Fruit fly (Drosophila melanogaster): ENCODE data around the gene nuf.

The nuf gene

dm6 chr3L:14202318-14202717 is 11.6 kb downstream of the nuf start:
- TF ChIP-seq EcR (GFP tag; optimal IDR thresholded peaks at IDR 0.05) (peak; percentile 78), CG15710 (tag; optimal IDR thresholded peaks at IDR 0.05) (no peak), CG13204 (GFP tag; optimal IDR thresholded peaks at IDR 0.05) (no peak), Ets98B (GFP tag; IDR thresholded peaks at IDR 0.05) (no peak), fd96Ca (GFP tag; IDR thresholded peaks at IDR 0.05) (no peak), D1 (tag; optimal IDR thresholded peaks at IDR 0.05) (no peak)

dm6 chr3L:14203023-14203422 is 12.4 kb downstream of the nuf start, which contains the start of gene saturn:
saturn (plus strand) TSS chr3L:14203323.
- TF ChIP-seq CG4496 (GFP tag; IDR thresholded peaks at IDR 0.05) = no peak
- no peak for TF ChIP-seq Pif1B (GFP tag; optimal IDR thresholded peaks at IDR 0.05)
- TF ChIP-seq rn (GFP tag; IDR thresholded peaks at IDR 0.05) = no peak
- no peak for TF ChIP-seq CG10348 (GFP tag; IDR thresholded peaks at IDR 0.05)
- TF ChIP-seq CG8159 (tag; optimal IDR thresholded peaks at IDR 0.05) = no peak
- TF ChIP-seq CG12605 (GFP tag; IDR thresholded peaks at IDR 0.05) = no peak
- no peak for TF ChIP-seq Snoo (tag; optimal IDR thresholded peaks at IDR 0.05)
- TF ChIP-seq Ets98B (GFP tag; IDR thresholded peaks at IDR 0.05) = no peak
- no peak for TF ChIP-seq gl (tag; optimal IDR thresholded peaks at IDR 0.05)
- no peak for TF ChIP-seq D1 (tag; optimal IDR thresholded peaks at IDR 0.05)
- TF ChIP-seq Pif1A (GFP tag; optimal IDR thresholded peaks at IDR 0.05) = no peak
- no peak for TF ChIP-seq CG9948 (tag; optimal IDR thresholded peaks at IDR 0.05)
- TF ChIP-seq CG32121 (GFP tag; IDR thresholded peaks at IDR 0.05) = no peak

- TF ChIP-seq CG4496 (GFP tag; IDR thresholded peaks at IDR 0.05) (no peak), CG10348 (GFP tag; IDR thresholded peaks at IDR 0.05) (no peak), CG8159 (tag; optimal IDR thresholded peaks at IDR 0.05) (peak; percentile 17), Pif1A (GFP tag; optimal IDR thresholded peaks at IDR 0.05) (no peak), CG9948 (tag; optimal IDR thresholded peaks at IDR 0.05) (peak; percentile 48), Ets98B (GFP tag; IDR thresholded peaks at IDR 0.05) (peak; percentile 16; the same call in 1 of the 2 replicates), CG14655 (GFP tag; optimal IDR thresholded peaks at IDR 0.05) (peak; percentile 55), CG8301 (tag; optimal IDR thresholded peaks at IDR 0.05) (peak; percentile 8)
These were observed 14.2 kb downstream of the nuf start for dm6 chr3L:14204659-14205568.

dm6 chr3L:14207361-14207760 is 16.7 kb downstream of the nuf start:
- TF ChIP-seq EcR (GFP tag; optimal IDR thresholded peaks at IDR 0.05) (peak; percentile 60), CG14655 (GFP tag; optimal IDR thresholded peaks at IDR 0.05) (no peak)

- TF ChIP-seq D1 (tag; optimal IDR thresholded peaks at IDR 0.05) (no peak), CG9948 (tag; optimal IDR thresholded peaks at IDR 0.05) (no peak), CG12605 (GFP tag; IDR thresholded peaks at IDR 0.05) (no peak), EcR (GFP tag; optimal IDR thresholded peaks at IDR 0.05) (peak; percentile 55), CG17806 (tag; optimal IDR thresholded peaks at IDR 0.05) (no peak)
These were observed 18.3 kb downstream of the nuf start for dm6 chr3L:14208974-14209373.

dm6 chr3L:14211616-14212015 is 20.9 kb downstream of the nuf start:
- TF ChIP-seq CG12605 (GFP tag; IDR thresholded peaks at IDR 0.05) (no peak), gl (tag; optimal IDR thresholded peaks at IDR 0.05) (no peak), CG17806 (tag; optimal IDR thresholded peaks at IDR 0.05) (no peak), CG34367 (tag; optimal IDR thresholded peaks at IDR 0.05) (no peak), Pif1A (GFP tag; optimal IDR thresholded peaks at IDR 0.05) (no peak), CG4496 (GFP tag; IDR thresholded peaks at IDR 0.05) (no peak)

- no peak for TF ChIP-seq gl (tag; optimal IDR thresholded peaks at IDR 0.05)
- TF ChIP-seq D1 (tag; optimal IDR thresholded peaks at IDR 0.05) = peak; percentile 11
These were observed 21.7 kb downstream of the nuf start for dm6 chr3L:14212300-14212893.

- TF ChIP-seq CG8159 (tag; optimal IDR thresholded peaks at IDR 0.05) = no peak
- TF ChIP-seq CG14655 (GFP tag; optimal IDR thresholded peaks at IDR 0.05) = no peak
- TF ChIP-seq Pif1A (GFP tag; optimal IDR thresholded peaks at IDR 0.05) = no peak
- no peak for TF ChIP-seq CG32121 (GFP tag; IDR thresholded peaks at IDR 0.05)
- TF ChIP-seq CG12605 (GFP tag; IDR thresholded peaks at IDR 0.05) = no peak
These were observed 25.5 kb downstream of the nuf start for dm6 chr3L:14216140-14216539.
